Worm (Caenorhabditis elegans) whole organism, young adult: ENCODE results near the gene T10G3.2.
A peak's percentile ranks its signal among the peaks of the same experiment; 100 is the strongest.

Experiments used
- C17E4.6 ChIP-seq: fragments of 200-800 bp; sonication (Bioruptor generic); IDR thresholded peaks from 2 replicates; pipeline ENCODE4 v1.3.6; 2022; ENCODE audit warnings: missing genetic modification reagents, missing genetic modification characterization, missing compliant biosample characterization
- F23B12.7 ChIP-seq: sonication (generic microtip); optimal IDR thresholded peaks from 2 replicates; lab custom pipeline; 2017; ENCODE audit warnings: missing genetic modification characterization, mild to moderate bottlenecking, missing compliant biosample characterization, antibody characterized with exemption, moderate library complexity; ENCODE audit not compliant: insufficient read depth
- F37B4.10 ChIP-seq: fragments of 200-800 bp; sonication (Bioruptor generic); IDR thresholded peaks from 2 replicates; pipeline ENCODE4 v1.3.6; 2022; ENCODE audit warnings: missing genetic modification characterization, missing compliant biosample characterization
- F39B2.1 ChIP-seq: fragments of 200-800 bp; sonication (Bioruptor generic); IDR thresholded peaks from 2 replicates; pipeline ENCODE4 v1.3.6; 2022; ENCODE audit warnings: missing genetic modification reagents, missing genetic modification characterization, missing compliant biosample characterization
- F52B5.7 ChIP-seq: sonication (generic microtip); optimal IDR thresholded peaks from 2 replicates; lab custom pipeline; 2016; ENCODE audit warnings: mild to moderate bottlenecking, missing genetic modification characterization, missing compliant biosample characterization
- F57A8.1 ChIP-seq: fragments of 200-800 bp; sonication (Bioruptor generic); optimal IDR thresholded peaks from 2 replicates; lab custom pipeline; 2018; ENCODE audit warnings: mild to moderate bottlenecking, missing genetic modification characterization, moderate library complexity, missing compliant biosample characterization
- K11D2.4 ChIP-seq: fragments of 200-800 bp; sonication (Bioruptor generic); IDR thresholded peaks from 2 replicates; pipeline ENCODE4 v1.3.6; 2022; ENCODE audit warnings: missing genetic modification reagents, missing genetic modification characterization, missing compliant biosample characterization
- K12H6.12 ChIP-seq: fragments of 200-800 bp; sonication (Bioruptor generic); optimal IDR thresholded peaks from 2 replicates; lab custom pipeline; 2018; ENCODE audit warnings: mild to moderate bottlenecking, missing genetic modification characterization, missing compliant biosample characterization
- Y53G8AR.9 ChIP-seq: fragments of 200-800 bp; sonication (Bioruptor generic); conservative IDR thresholded peaks from 2 replicates; pipeline ENCODE4 v1.3.6; 2022; ENCODE audit warnings: missing genetic modification reagents, missing genetic modification characterization, missing compliant biosample characterization
- Y67H2A.10 ChIP-seq: fragments of 200-800 bp; sonication (Bioruptor generic); conservative IDR thresholded peaks from 2 replicates; pipeline ENCODE4 v1.3.6; 2022; ENCODE audit warnings: missing genetic modification reagents, missing genetic modification characterization, missing compliant biosample characterization
- Y79H2A.3 ChIP-seq: fragments of 200-800 bp; sonication (Bioruptor generic); conservative IDR thresholded peaks from 2 replicates; pipeline ENCODE4 v1.3.6; 2022; ENCODE audit warnings: missing genetic modification reagents, missing genetic modification characterization, missing compliant biosample characterization
- attf-3 ChIP-seq: fragments of 200-800 bp; sonication (Bioruptor generic); conservative IDR thresholded peaks from 2 replicates; pipeline ENCODE4 v1.3.6; 2022; ENCODE audit warnings: missing genetic modification reagents, missing genetic modification characterization, missing compliant biosample characterization
- attf-6 ChIP-seq: fragments of 200-800 bp; sonication (Bioruptor generic); IDR thresholded peaks from 2 replicates; pipeline ENCODE4 v1.3.6; 2022; ENCODE audit warnings: missing genetic modification reagents, missing genetic modification characterization, missing compliant biosample characterization
- ccch-3 ChIP-seq: fragments of 200-800 bp; sonication (Bioruptor generic); optimal IDR thresholded peaks from 2 replicates; lab custom pipeline; 2018; ENCODE audit warnings: mild to moderate bottlenecking, missing genetic modification characterization, missing compliant biosample characterization
- cebp-1 ChIP-seq, 2 experiments: fragments of 200-800 bp in 1 of 2; sonication (Bioruptor generic) in 1 of 2; sonication (generic microtip) in 1 of 2; IDR thresholded peaks in 1 of 2; optimal IDR thresholded peaks in 1 of 2; 2 replicates each; pipeline versions ENCODE4 v1.3.6 to Lab custom; 2017 to 2022; ENCODE audit warnings: missing compliant biosample characterization in 2 of 2, missing genetic modification characterization in 2 of 2, mild to moderate bottlenecking in 1 of 2, missing genetic modification reagents in 1 of 2, moderate library complexity in 1 of 2
- ceh-100 ChIP-seq: fragments of 200-800 bp; sonication (Bioruptor generic); IDR thresholded peaks from 2 replicates; pipeline ENCODE4 v1.3.6; 2022; ENCODE audit warnings: missing genetic modification reagents, missing genetic modification characterization, missing compliant biosample characterization
- ceh-40 ChIP-seq: fragments of 200-800 bp; sonication (Bioruptor generic); IDR thresholded peaks from 2 replicates; pipeline ENCODE4 v1.3.6; 2022; ENCODE audit warnings: missing genetic modification characterization, missing compliant biosample characterization
- die-1 ChIP-seq: sonication (generic microtip); optimal IDR thresholded peaks from 2 replicates; lab custom pipeline; 2016; ENCODE audit warnings: missing genotype, mild to moderate bottlenecking, missing genetic modification characterization, missing compliant biosample characterization
- dox-1 ChIP-seq: fragments of 200-800 bp; sonication (Bioruptor generic); IDR thresholded peaks from 2 replicates; pipeline ENCODE4 v1.3.6; 2022; ENCODE audit warnings: missing genetic modification reagents, missing genetic modification characterization, missing compliant biosample characterization
- ekl-4 ChIP-seq: fragments of 200-800 bp; sonication (Bioruptor generic); IDR thresholded peaks from 2 replicates; pipeline ENCODE4 v1.3.6; 2022; ENCODE audit warnings: missing genetic modification reagents, missing genetic modification characterization, missing compliant biosample characterization
- ets-4 ChIP-seq: fragments of 200-800 bp; sonication (Bioruptor generic); optimal IDR thresholded peaks from 2 replicates; lab custom pipeline; 2018; ENCODE audit warnings: mild to moderate bottlenecking, missing genetic modification characterization, missing compliant biosample characterization
- gei-17 ChIP-seq: fragments of 200-800 bp; sonication (Bioruptor generic); optimal IDR thresholded peaks from 2 replicates; lab custom pipeline; 2018; ENCODE audit warnings: mild to moderate bottlenecking, missing genetic modification characterization, missing compliant biosample characterization
- hmg-1.2 ChIP-seq: fragments of 200-800 bp; sonication (Bioruptor generic); IDR thresholded peaks from 2 replicates; pipeline ENCODE4 v1.3.6; 2022; ENCODE audit warnings: missing genetic modification reagents, missing genetic modification characterization, missing compliant biosample characterization
- hrde-1 ChIP-seq: sonication (generic microtip); optimal IDR thresholded peaks from 2 replicates; lab custom pipeline; 2016; ENCODE audit warnings: missing genetic modification characterization, mild to moderate bottlenecking, missing compliant biosample characterization, moderate library complexity, missing genotype, missing genetic modification reagents, borderline replicate concordance
- hsf-1 ChIP-seq: fragments of 200-800 bp; sonication (Bioruptor generic); IDR thresholded peaks from 2 replicates; pipeline ENCODE4 v1.3.6; 2022; ENCODE audit warnings: missing genetic modification reagents, missing genetic modification characterization, missing compliant biosample characterization
- lin-40 ChIP-seq: sonication (generic microtip); optimal IDR thresholded peaks from 2 replicates; lab custom pipeline; 2016; ENCODE audit warnings: missing genetic modification characterization, mild to moderate bottlenecking, missing compliant biosample characterization, missing genotype, missing genetic modification reagents
- lin-54 ChIP-seq: fragments of 200-800 bp; sonication (Bioruptor generic); optimal IDR thresholded peaks from 2 replicates; lab custom pipeline; 2018; ENCODE audit warnings: mild to moderate bottlenecking, missing genetic modification characterization, missing compliant biosample characterization
- lsl-1 ChIP-seq: fragments of 200-800 bp; sonication (Bioruptor generic); optimal IDR thresholded peaks from 2 replicates; lab custom pipeline; 2018; ENCODE audit warnings: mild to moderate bottlenecking, missing genetic modification characterization, moderate library complexity, missing compliant biosample characterization
- madf-6 ChIP-seq: fragments of 200-800 bp; sonication (Bioruptor generic); IDR thresholded peaks from 2 replicates; pipeline ENCODE4 v1.3.6; 2022; ENCODE audit warnings: missing genetic modification reagents, missing genetic modification characterization, missing compliant biosample characterization
- nfyb-1 ChIP-seq: fragments of 200-800 bp; sonication (Bioruptor generic); IDR thresholded peaks from 2 replicates; pipeline ENCODE4 v1.3.6; 2022; ENCODE audit warnings: missing genetic modification reagents, missing genetic modification characterization, missing compliant biosample characterization
- nhr-120 ChIP-seq: fragments of 200-800 bp; sonication (Bioruptor generic); IDR thresholded peaks from 2 replicates; pipeline ENCODE4 v1.3.6; 2022; ENCODE audit warnings: missing genetic modification characterization, missing compliant biosample characterization
- nhr-90 ChIP-seq: sonication (generic microtip); optimal IDR thresholded peaks from 2 replicates; lab custom pipeline; 2016; ENCODE audit warnings: missing genotype, mild to moderate bottlenecking, missing genetic modification characterization, missing compliant biosample characterization
- pha-4 ChIP-seq: fragments of 150-350 bp; sonication (generic microtip); optimal IDR thresholded peaks from 2 replicates; lab custom pipeline; 2014; ENCODE audit warnings: missing biosample characterization, missing genetic modification reagents, missing genetic modification characterization
- rcor-1 ChIP-seq: fragments of 200-800 bp; sonication (Bioruptor generic); IDR thresholded peaks from 2 replicates; pipeline ENCODE4 v1.3.6; 2022; ENCODE audit warnings: missing genetic modification reagents, missing genetic modification characterization, missing compliant biosample characterization
- rpc-1 ChIP-seq, 2 experiments: fragments of 150-350 bp in 1 of 2; sonication (generic microtip) in 1 of 2; optimal IDR thresholded peaks; 2 replicates each; lab custom pipeline; 2014 to 2018; ENCODE audit warnings: missing biosample characterization in 1 of 2, missing genetic modification characterization in 1 of 2, missing genetic modification reagents in 1 of 2, missing genotype in 1 of 2
- snpc-1.1 ChIP-seq: sonication (generic microtip); optimal IDR thresholded peaks from 2 replicates; lab custom pipeline; 2017; ENCODE audit warnings: missing genetic modification characterization, mild to moderate bottlenecking, missing compliant biosample characterization, antibody characterized with exemption, moderate library complexity, missing genotype, missing genetic modification reagents; ENCODE audit not compliant: insufficient read depth
- snpc-1.3 ChIP-seq: sonication (generic microtip); optimal IDR thresholded peaks from 2 replicates; lab custom pipeline; 2017; ENCODE audit warnings: missing genetic modification characterization, mild to moderate bottlenecking, missing compliant biosample characterization, antibody characterized with exemption, moderate library complexity, missing genotype, missing genetic modification reagents; ENCODE audit not compliant: insufficient read depth
- snpc-4 ChIP-seq, 5 experiments: fragments of 150-350 bp in 1 of 5; sonication (generic microtip) in 4 of 5; optimal IDR thresholded peaks; 2 replicates each; lab custom pipeline; 2014 to 2018; ENCODE audit warnings: missing genetic modification characterization in 5 of 5, missing biosample characterization in 3 of 5, antibody characterized with exemption in 2 of 5, mild to moderate bottlenecking in 2 of 5, missing compliant biosample characterization in 2 of 5, missing genotype in 2 of 5, moderate library complexity in 2 of 5, missing genetic modification reagents in 1 of 5
- somi-1 ChIP-seq: fragments of 200-800 bp; sonication (Bioruptor generic); optimal IDR thresholded peaks from 2 replicates; lab custom pipeline; 2018; ENCODE audit warnings: mild to moderate bottlenecking, missing genetic modification characterization, missing compliant biosample characterization
- tbp1 ChIP-seq: fragments of 200-800 bp; sonication (Bioruptor generic); optimal IDR thresholded peaks from 2 replicates; lab custom pipeline; 2018; ENCODE audit warnings: mild to moderate bottlenecking, missing genetic modification characterization, missing compliant biosample characterization
- unc-62 ChIP-seq: fragments of 150-350 bp; optimal IDR thresholded peaks from 2 replicates; lab custom pipeline; 2014; ENCODE audit warnings: missing biosample characterization, missing genetic modification reagents, missing genetic modification characterization
- ztf-25 ChIP-seq: fragments of 200-800 bp; sonication (Bioruptor generic); IDR thresholded peaks from 2 replicates; pipeline ENCODE4 v1.3.6; 2022; ENCODE audit warnings: missing genetic modification reagents, missing genetic modification characterization, missing compliant biosample characterization
- ztf-28 ChIP-seq: fragments of 200-800 bp; sonication (Bioruptor generic); IDR thresholded peaks from 2 replicates; pipeline ENCODE4 v1.3.6; 2022; ENCODE audit warnings: missing genetic modification reagents, missing genetic modification characterization, missing compliant biosample characterization

Gene T10G3.2

ce11 chrV:13497322-13497847, 17.7 kb upstream of the T10G3.2 start, which contains the start of the genes eea-1 and gut-2:
TSS of gene eea-1 (minus strand) at chrV:13497372.
TSS of gene gut-2 (plus strand) at chrV:13497690.
- TF ChIP-seq die-1 (tag; lab: Kevin White, UChicago) (no peak), Y53G8AR.9 (GFP tag; lab: Robert Waterston, UW) (no peak), C17E4.6 (GFP tag; lab: Robert Waterston, UW) (no peak), F57A8.1 (GFP tag; lab: Kevin White, UChicago) (no peak), nhr-90 (no peak), dox-1 (GFP tag; lab: Robert Waterston, UW) (peak; percentile 65; the same call in 1 of the 2 replicates), lin-40 (tag; lab: Kevin White, UChicago) (peak; percentile 26), snpc-1.1 (tag; lab: Kevin White, UChicago) (no peak), ceh-40 (GFP tag; lab: Robert Waterston, UW) (no peak), nhr-120 (GFP tag; lab: Robert Waterston, UW) (no peak), K12H6.12 (tag; lab: Kevin White, UChicago) (peak; percentile 5), K11D2.4 (no peak), ekl-4 (no peak), ets-4 (GFP tag; lab: Kevin White, UChicago) (no peak), F23B12.7 (tag; lab: Kevin White, UChicago) (peak; percentile 32), cebp-1 (GFP tag; IDR thresholded peaks at IDR 0.05; lab: Robert Waterston, UW) (no peak), cebp-1 (tag; optimal IDR thresholded peaks at IDR 0.05; lab: Kevin White, UChicago) (peak; percentile 7), hrde-1 (tag; lab: Kevin White, UChicago) (no peak), attf-3 (peak; percentile 98), lsl-1 (GFP tag; lab: Kevin White, UChicago) (peak; percentile 32), hsf-1 (GFP tag; lab: Robert Waterston, UW) (no peak), rcor-1 (GFP tag; lab: Robert Waterston, UW) (no peak), hmg-1.2 (GFP tag; lab: Robert Waterston, UW) (peak; percentile 29; the same call in 1 of the 2 replicates), snpc-4 (GFP tag; optimal IDR thresholded peaks at IDR 0.05; lab: Kevin White, UChicago) (no peak), snpc-4 (tag; optimal IDR thresholded peaks at IDR 0.05; lab: Kevin White, UChicago) (peak in 1 of 4 experiments; percentile 50), pha-4 (tag; lab: Kevin White, UChicago) (no peak), unc-62 (GFP tag; lab: Kevin White, UChicago) (no peak), tbp1 (peak; percentile 7), madf-6 (GFP tag; lab: Robert Waterston, UW) (no peak; the same call in 1 of the 2 replicates)
- TF ChIP-seq, all 124 proteins: peak for 10

- TF ChIP-seq F52B5.7 (tag; lab: Kevin White, UChicago), result no peak
- no peak for TF ChIP-seq ztf-25 (GFP tag; lab: Robert Waterston, UW)
- TF ChIP-seq ccch-3, result no peak
- TF ChIP-seq Y67H2A.10, result no peak
Measured at ce11 chrV:13489830-13490229, 10.2 kb upstream of the T10G3.2 start, which contains the start of gene T10G3.3. TSS of gene T10G3.3 (minus strand) at chrV:13490199.

- TF ChIP-seq F37B4.10 (GFP tag; lab: Robert Waterston, UW) (no peak), ztf-28 (GFP tag; lab: Robert Waterston, UW) (no peak), Y79H2A.3 (GFP tag; lab: Robert Waterston, UW) (no peak), ceh-100 (no peak), gei-17 (GFP tag; lab: Kevin White, UChicago) (no peak), nfyb-1 (no peak), lin-54 (GFP tag; lab: Kevin White, UChicago) (no peak), F39B2.1 (GFP tag; lab: Robert Waterston, UW) (no peak), snpc-1.3 (tag; lab: Kevin White, UChicago) (no peak), rpc-1 (optimal IDR thresholded peaks at IDR 0.05; lab: Kevin White, UChicago) (no peak), rpc-1 (tag; optimal IDR thresholded peaks at IDR 0.05; lab: Kevin White, UChicago) (no peak), attf-6 (no peak), somi-1 (no peak), snpc-1.1 (tag; lab: Kevin White, UChicago) (no peak)
Measured at ce11 chrV:13488297-13488803, 8.7 kb upstream of the T10G3.2 start.
